Worm (Caenorhabditis elegans) whole organism, L3 larva: ENCODE measurements around the gene tag-52.

Experiments
- ZK546.5 ChIP-seq: sonication (generic microtip); optimal IDR thresholded peaks from 2 replicates; lab custom pipeline; 2017; ENCODE audit warnings: missing biosample characterization, missing genetic modification characterization
- aly-2 ChIP-seq: fragments of 150-350 bp; optimal IDR thresholded peaks from 2 replicates; lab custom pipeline; 2014; ENCODE audit warnings: missing biosample characterization, missing genetic modification characterization
- ceh-82 ChIP-seq: fragments of 150-350 bp; optimal IDR thresholded peaks from 2 replicates; lab custom pipeline; 2014; ENCODE audit warnings: missing biosample characterization, missing genetic modification characterization
- fos-1 ChIP-seq: fragments of 150-350 bp; optimal IDR thresholded peaks from 2 replicates; lab custom pipeline; 2014; ENCODE audit warnings: missing biosample characterization, missing genetic modification characterization
- nhr-23 ChIP-seq: fragments of 150-350 bp; optimal IDR thresholded peaks from 2 replicates; lab custom pipeline; 2014; ENCODE audit warnings: missing biosample characterization, missing genetic modification reagents, missing genetic modification characterization
- nhr-237 ChIP-seq: fragments of 150-350 bp; optimal IDR thresholded peaks from 2 replicates; lab custom pipeline; 2014; ENCODE audit warnings: missing biosample characterization, missing genetic modification characterization
- nhr-25 ChIP-seq: sonication (generic microtip); optimal IDR thresholded peaks from 2 replicates; lab custom pipeline; 2017; ENCODE audit warnings: missing biosample characterization, missing genetic modification characterization
- nhr-43 ChIP-seq: sonication (generic microtip); optimal IDR thresholded peaks from 2 replicates; lab custom pipeline; 2016; ENCODE audit warnings: mild to moderate bottlenecking, missing genetic modification characterization, missing compliant biosample characterization; ENCODE audit not compliant: poor library complexity, severe bottlenecking
- nhr-77 ChIP-seq: fragments of 150-350 bp; optimal IDR thresholded peaks from 2 replicates; lab custom pipeline; 2014; ENCODE audit warnings: missing biosample characterization, missing genetic modification characterization
- pha-4 ChIP-seq: fragments of 150-350 bp; optimal IDR thresholded peaks from 2 replicates; lab custom pipeline; 2014; ENCODE audit warnings: missing biosample characterization, missing genetic modification reagents, missing genetic modification characterization
- skn-1 ChIP-seq: fragments of 150-350 bp; optimal IDR thresholded peaks from 2 replicates; lab custom pipeline; 2014; ENCODE audit warnings: missing biosample characterization, missing genetic modification characterization
- unc-62 ChIP-seq: fragments of 150-350 bp; sonication (generic microtip); optimal IDR thresholded peaks from 4 replicates; lab custom pipeline; 2014; ENCODE audit warnings: missing biosample characterization, missing genetic modification reagents, missing genetic modification characterization

- TF ChIP-seq aly-2 (tag; lab: Kevin White, UChicago), result no peak
- no peak for TF ChIP-seq skn-1 (tag; lab: Kevin White, UChicago)
- no peak for TF ChIP-seq unc-62 (GFP tag; lab: Kevin White, UChicago)
- TF ChIP-seq fos-1 (tag; lab: Kevin White, UChicago), result no peak
- TF ChIP-seq nhr-23 (tag; lab: Kevin White, UChicago), result no peak
- no peak for TF ChIP-seq nhr-237
- TF ChIP-seq ZK546.5, result no peak
- TF ChIP-seq nhr-43 (tag; lab: Kevin White, UChicago), result no peak
- TF ChIP-seq nhr-25 (tag; lab: Kevin White, UChicago), result no peak
- no peak for TF ChIP-seq ceh-82
- no peak for TF ChIP-seq nhr-77 (tag; lab: Kevin White, UChicago)
- no peak for TF ChIP-seq pha-4 (tag; lab: Kevin White, UChicago)
These were observed 10.9 kb upstream of the tag-52 start, which contains the start of gene tag-278 for ce11 chrX:3689155-3689719.
